Fruit fly (Drosophila melanogaster) whole organism, prepupa: ENCODE measurements around the gene Tomosyn.

Experiments
- Blimp-1 ChIP-seq: fragments of 200-800 bp; sonication (Bioruptor generic); optimal IDR thresholded peaks from 3 replicates; lab custom pipeline; 2017; ENCODE audit warnings: missing biosample characterization, missing genetic modification characterization, mild to moderate bottlenecking, moderate library complexity, missing genetic modification reagents
- CG15336 ChIP-seq: fragments of 200-800 bp; sonication (Bioruptor generic); IDR thresholded peaks from 2 replicates; pipeline ENCODE4 v1.3.6; 2022; ENCODE audit warnings: missing biosample characterization, missing genetic modification characterization
- CG6276 ChIP-seq: fragments of 200-800 bp; sonication (Bioruptor generic); optimal IDR thresholded peaks from 2 replicates; lab custom pipeline; 2017; ENCODE audit warnings: missing biosample characterization, mild to moderate bottlenecking, missing genetic modification characterization
- CG8319 ChIP-seq: fragments of 200-800 bp; sonication (Bioruptor generic); optimal IDR thresholded peaks from 3 replicates; lab custom pipeline; 2016; ENCODE audit warnings: missing biosample characterization, missing genetic modification characterization
- Ets96B ChIP-seq: fragments of 200-800 bp; optimal IDR thresholded peaks from 2 replicates; lab custom pipeline; 2019; ENCODE audit warnings: missing biosample characterization, mild to moderate bottlenecking, missing genetic modification characterization, moderate library complexity
- OdsH ChIP-seq: fragments of 200-800 bp; sonication (Bioruptor generic); optimal IDR thresholded peaks from 3 replicates; lab custom pipeline; 2016; ENCODE audit warnings: missing biosample characterization, missing genetic modification characterization
- Sox14 ChIP-seq: fragments of 200-800 bp; sonication (Bioruptor generic); optimal IDR thresholded peaks from 3 replicates; lab custom pipeline; 2016; ENCODE audit warnings: missing biosample characterization, missing genetic modification characterization
- acj6 ChIP-seq: fragments of 200-800 bp; sonication (Bioruptor generic); optimal IDR thresholded peaks from 3 replicates; lab custom pipeline; 2016; ENCODE audit warnings: missing biosample characterization, missing genetic modification characterization

DNA sequence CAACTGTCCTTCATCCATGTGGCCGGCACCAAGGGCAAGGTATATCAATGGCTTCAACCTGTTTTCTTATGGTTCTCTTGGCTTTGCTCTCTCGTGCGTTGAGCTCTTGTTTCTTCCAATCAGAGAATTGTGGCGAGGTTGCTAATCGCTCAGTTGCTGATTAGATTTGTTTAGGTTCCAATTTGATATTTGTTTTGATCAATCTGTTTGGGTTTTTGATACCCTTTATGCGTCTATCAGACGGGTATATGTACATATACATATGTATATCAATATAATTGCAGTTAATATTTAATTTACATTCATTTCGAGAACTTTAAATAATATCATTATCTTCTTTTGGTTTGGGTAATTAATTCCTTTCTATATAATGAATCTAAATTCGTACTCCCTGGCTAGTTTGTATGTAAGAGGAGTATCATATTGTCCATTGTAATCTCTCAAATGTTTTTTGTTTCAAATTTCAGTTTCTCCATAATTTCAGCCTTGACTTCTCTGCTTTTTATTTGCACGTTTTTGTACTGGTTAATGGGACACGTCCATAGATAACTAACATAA lies 18.1 kb upstream of the Tomosyn start:
- no peak for TF ChIP-seq acj6 (GFP tag; lab: Kevin White, UChicago)
- no peak for TF ChIP-seq CG6276 (GFP tag; lab: Kevin White, UChicago)
- no peak for TF ChIP-seq CG8319 (GFP tag; lab: Kevin White, UChicago)
- TF ChIP-seq Ets96B (tag; lab: Kevin White, UChicago): no peak
- TF ChIP-seq CG15336 (GFP tag; lab: Robert Waterston, UW): no peak
- no peak for TF ChIP-seq Blimp-1 (GFP tag; lab: Kevin White, UChicago)
- no peak for TF ChIP-seq Sox14 (GFP tag; lab: Kevin White, UChicago)
- no peak for TF ChIP-seq OdsH (GFP tag; lab: Kevin White, UChicago)
